Worm (Caenorhabditis elegans): Measurements from ENCODE around the gene ZK1128.3.

Gene ZK1128.3

ce11 chrIII:10140732-10141131 is 22.0 kb upstream of the ZK1128.3 start, which contains the start of gene K08E5.6:
Gene K08E5.6, plus strand, starts transcription at chrIII:10141032.
- TF ChIP-seq T22C8.4 (GFP tag; IDR thresholded peaks at IDR 0.05) (no peak), ztf-29 (GFP tag; IDR thresholded peaks at IDR 0.05) (no peak), flt-1 (GFP tag; IDR thresholded peaks at IDR 0.05) (no peak), klf-2 (GFP tag; conservative IDR thresholded peaks at IDR 0.05) (no peak)

- TF ChIP-seq tab-1 (GFP tag; IDR thresholded peaks at IDR 0.05) (no peak), flt-1 (GFP tag; IDR thresholded peaks at IDR 0.05) (no peak), ztf-29 (GFP tag; IDR thresholded peaks at IDR 0.05) (no peak), ref-1 (GFP tag; conservative IDR thresholded peaks at IDR 0.05) (no peak), ztf-23 (GFP tag; IDR thresholded peaks at IDR 0.05) (no peak), cog-1 (tag; optimal IDR thresholded peaks at IDR 0.05) (no peak), T22C8.4 (GFP tag; IDR thresholded peaks at IDR 0.05) (no peak), med-1 (GFP tag; optimal IDR thresholded peaks at IDR 0.05; ENCODE audit: insufficient read depth) (no peak), klf-2 (GFP tag; conservative IDR thresholded peaks at IDR 0.05) (no peak)
These were observed 18.1 kb upstream of the ZK1128.3 start, which contains the start of gene ZK1128.7 for ce11 chrIII:10136778-10137177. Gene ZK1128.7, plus strand, starts transcription at chrIII:10137006.

ce11 chrIII:10134517-10134916 is 15.8 kb upstream of the ZK1128.3 start:
- TF ChIP-seq flt-1 (GFP tag; IDR thresholded peaks at IDR 0.05) (no peak), klf-2 (GFP tag; conservative IDR thresholded peaks at IDR 0.05) (no peak), med-1 (GFP tag; optimal IDR thresholded peaks at IDR 0.05; ENCODE audit: insufficient read depth) (no peak), T22C8.4 (GFP tag; IDR thresholded peaks at IDR 0.05) (no peak), tab-1 (GFP tag; IDR thresholded peaks at IDR 0.05) (no peak), ztf-23 (GFP tag; IDR thresholded peaks at IDR 0.05) (no peak), ztf-29 (GFP tag; IDR thresholded peaks at IDR 0.05) (no peak), cog-1 (tag; optimal IDR thresholded peaks at IDR 0.05) (no peak), ref-1 (GFP tag; conservative IDR thresholded peaks at IDR 0.05) (no peak)

- TF ChIP-seq T22C8.4 (GFP tag; IDR thresholded peaks at IDR 0.05): no peak
- no peak for TF ChIP-seq flt-1 (GFP tag; IDR thresholded peaks at IDR 0.05)
- TF ChIP-seq ref-1 (GFP tag; conservative IDR thresholded peaks at IDR 0.05): no peak
- no peak for TF ChIP-seq med-1 (GFP tag; optimal IDR thresholded peaks at IDR 0.05; ENCODE audit: insufficient read depth)
- no peak for TF ChIP-seq klf-2 (GFP tag; conservative IDR thresholded peaks at IDR 0.05)
- TF ChIP-seq ztf-29 (GFP tag; IDR thresholded peaks at IDR 0.05): no peak
- TF ChIP-seq cog-1 (tag; optimal IDR thresholded peaks at IDR 0.05): no peak
- no peak for TF ChIP-seq tab-1 (GFP tag; IDR thresholded peaks at IDR 0.05)
- no peak for TF ChIP-seq ztf-23 (GFP tag; IDR thresholded peaks at IDR 0.05)
These were observed 14.1 kb upstream of the ZK1128.3 start for ce11 chrIII:10132495-10133450.

ce11 chrIII:10126375-10126774 is 7.7 kb upstream of the ZK1128.3 start:
- TF ChIP-seq med-1 (GFP tag; optimal IDR thresholded peaks at IDR 0.05; ENCODE audit: insufficient read depth) (no peak), T22C8.4 (GFP tag; IDR thresholded peaks at IDR 0.05) (no peak), klf-2 (GFP tag; conservative IDR thresholded peaks at IDR 0.05) (no peak), tab-1 (GFP tag; IDR thresholded peaks at IDR 0.05) (no peak), ztf-23 (GFP tag; IDR thresholded peaks at IDR 0.05) (no peak), ztf-29 (GFP tag; IDR thresholded peaks at IDR 0.05) (no peak), ref-1 (GFP tag; conservative IDR thresholded peaks at IDR 0.05) (no peak), flt-1 (GFP tag; IDR thresholded peaks at IDR 0.05) (no peak), cog-1 (tag; optimal IDR thresholded peaks at IDR 0.05) (no peak)

- peak; percentile 85 for TF ChIP-seq klf-2 (GFP tag; conservative IDR thresholded peaks at IDR 0.05)
- peak; percentile 86 for TF ChIP-seq ztf-23 (GFP tag; IDR thresholded peaks at IDR 0.05)
- TF ChIP-seq cog-1 (tag; optimal IDR thresholded peaks at IDR 0.05): peak; percentile 42
- TF ChIP-seq tab-1 (GFP tag; IDR thresholded peaks at IDR 0.05): peak; percentile 58; the same call in 1 of the 2 replicates
- no peak for TF ChIP-seq med-1 (GFP tag; optimal IDR thresholded peaks at IDR 0.05; ENCODE audit: insufficient read depth)
- TF ChIP-seq flt-1 (GFP tag; IDR thresholded peaks at IDR 0.05): peak; percentile 89
- 0 out of 2 replicates have a peak, but pooled peaks have one; percentile 27 for TF ChIP-seq ztf-29 (GFP tag; IDR thresholded peaks at IDR 0.05)
- no peak for TF ChIP-seq ref-1 (GFP tag; conservative IDR thresholded peaks at IDR 0.05)
- TF ChIP-seq T22C8.4 (GFP tag; IDR thresholded peaks at IDR 0.05): peak; percentile 56; the same call in 1 of the 2 replicates
These were observed 5.0 kb upstream of the ZK1128.3 start, which contains the start of gene ttll-4 for ce11 chrIII:10123586-10124233. Gene ttll-4, plus strand, starts transcription at chrIII:10124183.

ce11 chrIII:10120076-10120831 is 1.5 kb upstream of the ZK1128.3 start, which contains the start of the genes gtf-2H3 and ham-3:
Gene gtf-2H3, minus strand, starts transcription at chrIII:10120148.
Gene ham-3, plus strand, starts transcription at chrIII:10120781.
- peak; percentile 89 for TF ChIP-seq T22C8.4 (GFP tag; IDR thresholded peaks at IDR 0.05)
- no peak for TF ChIP-seq med-1 (GFP tag; optimal IDR thresholded peaks at IDR 0.05; ENCODE audit: insufficient read depth)

ce11 chrIII:10114662-10115061 is 4.1 kb downstream of the ZK1128.3 start, which contains the start of the genes ZK1128.1 and mett-10:
Gene ZK1128.1, minus strand, starts transcription at chrIII:10114760.
Gene mett-10, plus strand, starts transcription at chrIII:10115036.
- TF ChIP-seq tab-1 (GFP tag; IDR thresholded peaks at IDR 0.05) (no peak), ztf-23 (GFP tag; IDR thresholded peaks at IDR 0.05) (no peak), ref-1 (GFP tag; conservative IDR thresholded peaks at IDR 0.05) (no peak), T22C8.4 (GFP tag; IDR thresholded peaks at IDR 0.05) (no peak), med-1 (GFP tag; optimal IDR thresholded peaks at IDR 0.05; ENCODE audit: insufficient read depth) (no peak), klf-2 (GFP tag; conservative IDR thresholded peaks at IDR 0.05) (no peak), flt-1 (GFP tag; IDR thresholded peaks at IDR 0.05) (no peak)

All from whole organism, midembryonic.